Worm (Caenorhabditis elegans) whole organism, L1 larva: ENCODE measurements around the gene clec-168.

Source experiments
- ama-1 ChIP-seq: fragments of 150-350 bp; optimal IDR thresholded peaks from 2 replicates; lab custom pipeline; 2014
- ces-1 ChIP-seq: fragments of 150-350 bp; optimal IDR thresholded peaks from 2 replicates; lab custom pipeline; 2014; ENCODE audit warnings: missing biosample characterization, missing genetic modification reagents, missing genetic modification characterization
- dpl-1 ChIP-seq, 3 experiments: fragments of 150-350 bp in 2 of 3; sonication (generic microtip) in 1 of 3; optimal IDR thresholded peaks; 2 replicates each; lab custom pipeline; 2014 to 2017; ENCODE audit warnings: missing biosample characterization in 3 of 3, missing genetic modification characterization in 3 of 3, missing genetic modification reagents in 3 of 3
- fkh-10 ChIP-seq: sonication (generic microtip); optimal IDR thresholded peaks from 2 replicates; lab custom pipeline; 2017; ENCODE audit warnings: missing biosample characterization, missing genetic modification reagents, missing genetic modification characterization
- jun-1 ChIP-seq: fragments of 150-350 bp; optimal IDR thresholded peaks from 2 replicates; lab custom pipeline; 2014; ENCODE audit warnings: missing biosample characterization, missing genetic modification reagents, missing genetic modification characterization
- nhr-28 ChIP-seq: fragments of 150-350 bp; optimal IDR thresholded peaks from 2 replicates; lab custom pipeline; 2014; ENCODE audit warnings: missing biosample characterization, missing genetic modification characterization
- pqm-1 ChIP-seq: sonication (generic microtip); optimal IDR thresholded peaks from 3 replicates; lab custom pipeline; 2017; ENCODE audit warnings: missing biosample characterization, missing genetic modification characterization
- snu-23 ChIP-seq: sonication (generic microtip); optimal IDR thresholded peaks from 2 replicates; lab custom pipeline; 2016; ENCODE audit warnings: missing genetic modification characterization, missing compliant biosample characterization
- tlp-1 ChIP-seq: fragments of 150-350 bp; optimal IDR thresholded peaks from 2 replicates; lab custom pipeline; 2014; ENCODE audit warnings: missing biosample characterization, missing genetic modification characterization

ce11 chrIV:1284877-1285276 is 28.1 kb downstream of the clec-168 start:
- TF ChIP-seq ama-1 (lab: Kevin White, UChicago): no peak
- no peak for TF ChIP-seq fkh-10 (GFP tag; lab: Kevin White, UChicago)
- no peak for TF ChIP-seq snu-23 (GFP tag; lab: Kevin White, UChicago)
- TF ChIP-seq nhr-28: no peak
- no peak for TF ChIP-seq jun-1 (tag; lab: Kevin White, UChicago)
- TF ChIP-seq ces-1 (GFP tag; lab: Kevin White, UChicago): no peak
- TF ChIP-seq dpl-1 (GFP tag; optimal IDR thresholded peaks at IDR 0.05; lab: Kevin White, UChicago): no peak
- TF ChIP-seq tlp-1 (tag; lab: Kevin White, UChicago): no peak
- TF ChIP-seq pqm-1 (tag; lab: Kevin White, UChicago): no peak
